Worm (Caenorhabditis elegans): ENCODE data around the gene C04E7.5.

DNA sequence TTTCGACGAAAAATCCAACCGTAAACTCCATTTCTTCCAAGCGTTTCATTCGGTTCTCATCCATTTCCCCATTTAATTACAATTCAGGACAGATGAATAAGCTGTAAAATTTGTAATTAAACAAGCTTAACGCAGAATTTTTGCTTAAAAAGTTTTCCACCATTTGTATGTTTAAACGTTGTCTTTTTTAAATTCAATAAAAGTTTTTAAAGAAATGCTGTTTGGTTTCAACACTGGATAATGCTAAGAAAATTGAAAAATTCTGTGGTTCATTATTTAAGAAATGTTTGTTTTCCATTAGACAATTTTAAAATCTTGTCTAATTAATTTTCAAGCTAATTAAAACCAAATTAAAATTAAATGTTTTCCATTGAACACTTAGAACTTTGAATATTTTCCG lies 19.9 kb downstream of the C04E7.5 start, which contains the start of gene R04A9.3:
- no peak for TF ChIP-seq lsy-2 (tag; optimal IDR thresholded peaks at IDR 0.05)
- TF ChIP-seq nhr-237 (tag; optimal IDR thresholded peaks at IDR 0.05), result no peak
- TF ChIP-seq nhr-12 (tag; optimal IDR thresholded peaks at IDR 0.05), result no peak
- TF ChIP-seq unc-39 (tag; optimal IDR thresholded peaks at IDR 0.05), result no peak
- TF ChIP-seq nhr-11 (tag; optimal IDR thresholded peaks at IDR 0.05), result no peak
- no peak for TF ChIP-seq ceh-82 (tag; optimal IDR thresholded peaks at IDR 0.05)
- no peak for TF ChIP-seq lin-39 (tag; optimal IDR thresholded peaks at IDR 0.05)
- no peak for TF ChIP-seq elt-1 (tag; optimal IDR thresholded peaks at IDR 0.05)
- TF ChIP-seq F13H6.1 (tag; optimal IDR thresholded peaks at IDR 0.05), result no peak
- TF ChIP-seq unc-62 (GFP tag; optimal IDR thresholded peaks at IDR 0.05), result no peak
- no peak for TF ChIP-seq alr-1 (tag; optimal IDR thresholded peaks at IDR 0.05)
- no peak for TF ChIP-seq egl-27 (tag; optimal IDR thresholded peaks at IDR 0.05)
- no peak for TF ChIP-seq nhr-77 (tag; optimal IDR thresholded peaks at IDR 0.05)
- TF ChIP-seq fos-1 (tag; optimal IDR thresholded peaks at IDR 0.05), result no peak
